Fruit fly (Drosophila melanogaster) whole organism, adult: Measurements from ENCODE around the gene CG43630.

ENCODE experiments used
- CG11617 ChIP-seq: fragments of 200-800 bp; sonication (Bioruptor generic); optimal IDR thresholded peaks from 2 replicates; lab custom pipeline; 2017; ENCODE audit warnings: mild to moderate bottlenecking, missing biosample characterization, missing genetic modification reagents, missing genetic modification characterization
- CG12768 ChIP-seq: fragments of 200-800 bp; sonication (Bioruptor generic); optimal IDR thresholded peaks from 2 replicates; lab custom pipeline; 2017; ENCODE audit warnings: missing biosample characterization, missing genetic modification characterization, mild to moderate bottlenecking, moderate library complexity, missing genetic modification reagents
- CG14711 ChIP-seq: fragments of 200-800 bp; sonication (Bioruptor generic); optimal IDR thresholded peaks from 2 replicates; lab custom pipeline; 2018; ENCODE audit warnings: missing biosample characterization, mild to moderate bottlenecking, missing genetic modification characterization, moderate library complexity
- CG1620 ChIP-seq: fragments of 200-800 bp; sonication (Bioruptor generic); optimal IDR thresholded peaks from 2 replicates; lab custom pipeline; 2016; ENCODE audit warnings: missing biosample characterization, missing genetic modification characterization
- CG33017 ChIP-seq: fragments of 200-800 bp; sonication (Bioruptor generic); optimal IDR thresholded peaks from 2 replicates; lab custom pipeline; 2018; ENCODE audit warnings: missing biosample characterization, mild to moderate bottlenecking, missing genetic modification characterization, moderate library complexity
- CG5204 ChIP-seq: fragments of 200-800 bp; sonication (Bioruptor generic); optimal IDR thresholded peaks from 2 replicates; lab custom pipeline; 2016; ENCODE audit warnings: missing biosample characterization, missing genetic modification characterization
- CG7045 ChIP-seq: fragments of 200-800 bp; sonication (Bioruptor generic); optimal IDR thresholded peaks from 2 replicates; lab custom pipeline; 2017; ENCODE audit warnings: missing biosample characterization, mild to moderate bottlenecking, missing genetic modification characterization
- CG7101 ChIP-seq: fragments of 200-800 bp; sonication (Bioruptor generic); optimal IDR thresholded peaks from 2 replicates; lab custom pipeline; 2018; ENCODE audit warnings: missing biosample characterization, mild to moderate bottlenecking, missing genetic modification characterization, moderate library complexity
- Clk ChIP-seq: fragments of 200-800 bp; sonication (Bioruptor generic); optimal IDR thresholded peaks from 2 replicates; lab custom pipeline; 2017; ENCODE audit warnings: missing biosample characterization, missing genetic modification characterization
- Crg-1 ChIP-seq: fragments of 200-800 bp; sonication (Bioruptor generic); optimal IDR thresholded peaks from 2 replicates; lab custom pipeline; 2016; ENCODE audit warnings: missing biosample characterization, missing genetic modification characterization
- Hr96 ChIP-seq: fragments of 200-800 bp; sonication (Bioruptor generic); optimal IDR thresholded peaks from 2 replicates; lab custom pipeline; 2016; ENCODE audit warnings: missing biosample characterization, missing genetic modification characterization
- Mnt ChIP-seq: fragments of 200-800 bp; sonication (Bioruptor generic); optimal IDR thresholded peaks from 2 replicates; lab custom pipeline; 2016; ENCODE audit warnings: missing biosample characterization, mild to moderate bottlenecking, missing genetic modification characterization
- bab1 ChIP-seq: fragments of 200-800 bp; sonication (Bioruptor generic); optimal IDR thresholded peaks from 3 replicates; lab custom pipeline; 2019; ENCODE audit warnings: missing biosample characterization, mild to moderate bottlenecking, missing genetic modification characterization, moderate library complexity
- cic ChIP-seq: fragments of 200-800 bp; sonication (Bioruptor generic); optimal IDR thresholded peaks from 2 replicates; lab custom pipeline; 2017; ENCODE audit warnings: missing biosample characterization, mild to moderate bottlenecking, missing genetic modification characterization, moderate library complexity
- cnc ChIP-seq, 2 experiments: fragments of >200 bp; optimal IDR thresholded peaks; 2 replicates each; lab custom pipeline; 2017
- kay ChIP-seq: fragments of 200-800 bp; sonication (Bioruptor generic); peaks from one replicate; lab custom pipeline; 2016; ENCODE audit warnings: missing biosample characterization, missing genetic modification characterization, borderline replicate concordance
- ovo ChIP-seq: fragments of 200-800 bp; sonication (Bioruptor generic); optimal IDR thresholded peaks from 2 replicates; lab custom pipeline; 2016; ENCODE audit warnings: missing biosample characterization, missing genetic modification characterization
- tj ChIP-seq: fragments of 200-800 bp; sonication (Bioruptor generic); optimal IDR thresholded peaks from 3 replicates; lab custom pipeline; 2017; ENCODE audit warnings: missing biosample characterization, mild to moderate bottlenecking, missing genetic modification characterization, moderate library complexity
- toe ChIP-seq: fragments of 200-800 bp; sonication (Bioruptor generic); optimal IDR thresholded peaks from 2 replicates; lab custom pipeline; 2016; ENCODE audit warnings: missing biosample characterization, missing genetic modification characterization

The CG43630 gene

dm6 chr3R:12649099-12650029, 26.7 kb downstream of the CG43630 start:
- TF ChIP-seq Mnt (GFP tag; lab: Kevin White, UChicago) (no peak), Crg-1 (no peak), ovo (GFP tag; lab: Kevin White, UChicago) (no peak), cic (GFP tag; lab: Kevin White, UChicago) (no peak), tj (GFP tag; lab: Kevin White, UChicago) (no peak), kay (no peak), Hr96 (GFP tag; lab: Kevin White, UChicago) (no peak), bab1 (GFP tag; lab: Kevin White, UChicago) (no peak), CG11617 (GFP tag; lab: Kevin White, UChicago) (no peak), CG7045 (GFP tag; lab: Kevin White, UChicago) (no peak), CG5204 (GFP tag; lab: Kevin White, UChicago) (no peak), CG14711 (tag; lab: Kevin White, UChicago) (no peak), CG1620 (GFP tag; lab: Kevin White, UChicago) (no peak), cnc (optimal IDR thresholded peaks at IDR 0.05; lab: Kevin White, UChicago) (no peak)

- TF ChIP-seq Clk (GFP tag; lab: Kevin White, UChicago) (no peak), CG7045 (GFP tag; lab: Kevin White, UChicago) (no peak), CG5204 (GFP tag; lab: Kevin White, UChicago) (no peak)
Observed at dm6 chr3R:12647954-12648353, 28.1 kb downstream of the CG43630 start, which contains the start of gene Dtg. Dtg (plus strand) TSS chr3R:12648058.

dm6 chr3R:12647348-12647747, 28.7 kb downstream of the CG43630 start:
- TF ChIP-seq CG7101 (tag; lab: Kevin White, UChicago) (no peak), ovo (GFP tag; lab: Kevin White, UChicago) (no peak), toe (no peak), cic (GFP tag; lab: Kevin White, UChicago) (no peak), CG12768 (no peak), Crg-1 (no peak), tj (GFP tag; lab: Kevin White, UChicago) (no peak), Clk (GFP tag; lab: Kevin White, UChicago) (no peak), CG11617 (GFP tag; lab: Kevin White, UChicago) (no peak), Mnt (GFP tag; lab: Kevin White, UChicago) (no peak), bab1 (GFP tag; lab: Kevin White, UChicago) (no peak), CG14711 (tag; lab: Kevin White, UChicago) (no peak), CG7045 (GFP tag; lab: Kevin White, UChicago) (no peak), CG5204 (GFP tag; lab: Kevin White, UChicago) (no peak)

dm6 chr3R:12646926-12647325, 29.1 kb downstream of the CG43630 start:
- TF ChIP-seq CG7101 (tag; lab: Kevin White, UChicago) (no peak), kay (peak; percentile 54)

dm6 chr3R:12645771-12646317, 30.2 kb downstream of the CG43630 start:
- TF ChIP-seq CG11617 (GFP tag; lab: Kevin White, UChicago), result no peak
- no peak for TF ChIP-seq Hr96 (GFP tag; lab: Kevin White, UChicago)
- TF ChIP-seq CG12768, result no peak
- TF ChIP-seq CG7045 (GFP tag; lab: Kevin White, UChicago), result no peak
- TF ChIP-seq Mnt (GFP tag; lab: Kevin White, UChicago), result no peak
- no peak for TF ChIP-seq kay
- no peak for TF ChIP-seq Clk (GFP tag; lab: Kevin White, UChicago)
- no peak for TF ChIP-seq Crg-1
- TF ChIP-seq tj (GFP tag; lab: Kevin White, UChicago), result no peak
- TF ChIP-seq CG1620 (GFP tag; lab: Kevin White, UChicago), result no peak
- TF ChIP-seq CG5204 (GFP tag; lab: Kevin White, UChicago), result no peak
- TF ChIP-seq cic (GFP tag; lab: Kevin White, UChicago), result no peak
- TF ChIP-seq CG33017 (tag; lab: Kevin White, UChicago), result no peak
- no peak for TF ChIP-seq cnc (optimal IDR thresholded peaks at IDR 0.05; lab: Kevin White, UChicago)
- TF ChIP-seq CG7101 (tag; lab: Kevin White, UChicago), result no peak
- TF ChIP-seq bab1 (GFP tag; lab: Kevin White, UChicago), result no peak
- TF ChIP-seq ovo (GFP tag; lab: Kevin White, UChicago), result no peak

- TF ChIP-seq CG14711 (tag; lab: Kevin White, UChicago), result no peak
- TF ChIP-seq Mnt (GFP tag; lab: Kevin White, UChicago), result no peak
- no peak for TF ChIP-seq kay
- TF ChIP-seq CG7045 (GFP tag; lab: Kevin White, UChicago), result no peak
- TF ChIP-seq tj (GFP tag; lab: Kevin White, UChicago), result no peak
- no peak for TF ChIP-seq toe
- TF ChIP-seq CG5204 (GFP tag; lab: Kevin White, UChicago), result no peak
- TF ChIP-seq Hr96 (GFP tag; lab: Kevin White, UChicago), result no peak
- no peak for TF ChIP-seq CG12768
- TF ChIP-seq bab1 (GFP tag; lab: Kevin White, UChicago), result no peak
- TF ChIP-seq Crg-1, result no peak
- no peak for TF ChIP-seq CG11617 (GFP tag; lab: Kevin White, UChicago)
- no peak for TF ChIP-seq Clk (GFP tag; lab: Kevin White, UChicago)
- no peak for TF ChIP-seq cic (GFP tag; lab: Kevin White, UChicago)
- TF ChIP-seq ovo (GFP tag; lab: Kevin White, UChicago), result no peak
- no peak for TF ChIP-seq CG7101 (tag; lab: Kevin White, UChicago)
- no peak for TF ChIP-seq CG1620 (GFP tag; lab: Kevin White, UChicago)
- TF ChIP-seq cnc (optimal IDR thresholded peaks at IDR 0.05; lab: Kevin White, UChicago), result no peak
- TF ChIP-seq CG33017 (tag; lab: Kevin White, UChicago), result no peak
Observed at dm6 chr3R:12644621-12645310, 31.3 kb downstream of the CG43630 start.
